Fruit fly (Drosophila melanogaster): ENCODE measurements around the gene atk.

The atk gene

DNA sequence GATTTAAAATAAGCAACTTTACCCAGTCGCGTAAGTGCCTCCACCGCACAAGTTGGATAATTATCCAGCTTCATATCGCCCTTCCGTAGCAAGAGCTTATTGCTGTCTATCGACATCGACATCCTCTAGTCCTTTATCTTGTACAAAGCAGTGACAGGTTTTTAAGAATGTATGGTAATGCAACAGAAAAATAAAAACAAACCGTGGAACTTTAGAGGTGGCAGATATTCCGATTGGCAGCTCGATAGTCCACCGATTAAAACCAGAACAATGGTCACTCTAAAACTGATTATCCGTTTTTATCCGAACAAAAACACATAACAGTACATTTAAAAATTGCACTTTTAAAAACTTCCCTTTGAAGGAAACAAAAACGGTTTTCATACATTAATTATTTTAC, 37.2 kb downstream of the atk start, which contains the start of gene CG5274 (continued):
- TF ChIP-seq hb (GFP tag; IDR thresholded peaks at IDR 0.05; ENCODE audit: partially characterized antibody), result no peak
- no peak for TF ChIP-seq Fer1 (GFP tag; optimal IDR thresholded peaks at IDR 0.05)
- TF ChIP-seq dpn (GFP tag; optimal IDR thresholded peaks at IDR 0.05), result no peak
- no peak for TF ChIP-seq Dfd (GFP tag; optimal IDR thresholded peaks at IDR 0.05)
- TF ChIP-seq CG9797 (GFP tag; optimal IDR thresholded peaks at IDR 0.05), result peak; percentile 47
- no peak for TF ChIP-seq gro (GFP tag; optimal IDR thresholded peaks at IDR 0.05)
- TF ChIP-seq CG10462 (GFP tag; optimal IDR thresholded peaks at IDR 0.05), result peak; percentile 40
- peak; percentile 51 for TF ChIP-seq pzg (GFP tag; optimal IDR thresholded peaks at IDR 0.05)
- no peak for TF ChIP-seq pum (GFP tag; optimal IDR thresholded peaks at IDR 0.05)
- peak; percentile 60; the same call in 1 of the 2 replicates for TF ChIP-seq CG13287 (GFP tag; IDR thresholded peaks at IDR 0.05; ENCODE audit: partially characterized antibody)
- 0 out of 4 replicates have a peak, but pooled peaks have one; percentile 41 for TF ChIP-seq chinmo (GFP tag; IDR thresholded peaks at IDR 0.05; ENCODE audit: partially characterized antibody)
- peak; percentile 33 for TF ChIP-seq nerfin-1 (tag; optimal IDR thresholded peaks at IDR 0.05)
- peak; percentile 62 for TF ChIP-seq CG34224 (GFP tag; IDR thresholded peaks at IDR 0.05; ENCODE audit: partially characterized antibody)
- TF ChIP-seq MBD-R2 (GFP tag; IDR thresholded peaks at IDR 0.05), result peak; percentile 66
- 0 out of 2 replicates have a peak, but pooled peaks have one; percentile 26 for TF ChIP-seq sna (GFP tag; IDR thresholded peaks at IDR 0.05; ENCODE audit: partially characterized antibody)
- peak; percentile 52; the same call in 1 of the 2 replicates for TF ChIP-seq bbx (GFP tag; IDR thresholded peaks at IDR 0.05; ENCODE audit: partially characterized antibody)

DNA sequence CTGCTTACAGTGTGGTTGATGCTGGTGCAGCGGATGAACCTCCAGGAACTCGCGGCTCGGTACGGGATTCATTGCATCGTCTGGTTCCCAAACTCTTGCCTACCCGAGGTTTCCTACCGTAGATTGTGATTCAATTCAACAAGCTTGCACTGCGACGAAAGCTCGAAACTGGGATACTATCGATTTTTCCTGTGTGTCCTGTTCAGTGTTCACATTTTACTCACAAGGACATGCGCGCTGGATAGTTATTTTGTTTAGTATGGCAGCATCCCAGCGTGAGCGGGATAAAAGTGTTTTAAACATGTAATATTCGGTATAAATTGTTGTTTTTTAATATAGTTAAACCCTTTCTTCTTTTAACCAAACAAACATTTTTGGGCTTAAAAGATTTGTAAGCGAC, 38.8 kb downstream of the atk start, which contains the start of gene CG5282:
TSS of gene CG5282 (minus strand) at position 184 of the 400 bp plus-strand sequence.
- TF ChIP-seq MBD-R2 (GFP tag; IDR thresholded peaks at IDR 0.05) (peak; percentile 50; the same call in 1 of the 2 replicates), CG8388 (GFP tag; optimal IDR thresholded peaks at IDR 0.05) (no peak), CG13296 (GFP tag; optimal IDR thresholded peaks at IDR 0.05) (no peak), Sry-δ (GFP tag; optimal IDR thresholded peaks at IDR 0.05) (no peak), dati (GFP tag; IDR thresholded peaks at IDR 0.05) (no peak), NC2β (GFP tag; optimal IDR thresholded peaks at IDR 0.05) (no peak), Fer2 (tag; optimal IDR thresholded peaks at IDR 0.05) (no peak), tin (GFP tag; optimal IDR thresholded peaks at IDR 0.05) (no peak), CG8765 (GFP tag; IDR thresholded peaks at IDR 0.05) (no peak), ewg (GFP tag; optimal IDR thresholded peaks at IDR 0.05) (peak; percentile 90), wdn (GFP tag; IDR thresholded peaks at IDR 0.05) (no peak), onecut (GFP tag; IDR thresholded peaks at IDR 0.05) (peak; percentile 95), CG6272 (GFP tag; IDR thresholded peaks at IDR 0.05) (no peak), CG14710 (tag; optimal IDR thresholded peaks at IDR 0.05) (no peak), gt (GFP tag; IDR thresholded peaks at IDR 0.05) (no peak), CG9437 (GFP tag; optimal IDR thresholded peaks at IDR 0.05) (no peak)

DNA sequence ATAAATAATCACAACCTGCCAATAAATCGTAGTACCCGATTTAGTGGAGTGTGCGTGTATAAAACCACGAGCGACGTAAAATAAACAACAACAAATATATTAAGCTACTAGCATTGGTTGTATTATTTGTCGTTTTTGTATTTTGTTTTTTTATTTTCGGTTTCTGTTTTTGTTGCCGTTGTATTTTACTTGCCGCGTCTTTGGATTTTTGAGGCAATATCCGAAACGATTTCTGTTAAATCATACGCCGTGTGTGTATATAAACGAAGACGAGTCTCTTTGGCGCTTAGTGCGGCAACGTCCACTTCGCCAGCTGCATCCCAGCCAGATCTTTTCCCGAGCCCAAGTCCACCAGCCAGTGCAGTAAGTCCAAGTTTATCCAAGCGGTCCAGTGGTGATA, 51.4 kb downstream of the atk start, which contains the start of gene zye:
TSS of gene zye (plus strand) at position 301 of the 400 bp plus-strand sequence.
- TF ChIP-seq HmgZ (tag; optimal IDR thresholded peaks at IDR 0.05) (no peak), sr (GFP tag; IDR thresholded peaks at IDR 0.05) (no peak), org-1 (GFP tag; optimal IDR thresholded peaks at IDR 0.05) (no peak), stwl (tag; optimal IDR thresholded peaks at IDR 0.05) (no peak), BEAF-32 (GFP tag; optimal IDR thresholded peaks at IDR 0.05) (no peak), CG11456 (GFP tag; IDR thresholded peaks at IDR 0.05) (no peak), sima (GFP tag; optimal IDR thresholded peaks at IDR 0.05) (no peak), vnd (GFP tag; IDR thresholded peaks at IDR 0.05; ENCODE audit: partially characterized antibody) (no peak), CG9215 (GFP tag; IDR thresholded peaks at IDR 0.05) (no peak), CG6272 (GFP tag; IDR thresholded peaks at IDR 0.05) (no peak), br (optimal IDR thresholded peaks at IDR 0.05) (no peak), dati (GFP tag; IDR thresholded peaks at IDR 0.05) (no peak), maf-S (GFP tag; optimal IDR thresholded peaks at IDR 0.05) (no peak), zen2 (GFP tag; IDR thresholded peaks at IDR 0.05; ENCODE audit: partially characterized antibody) (no peak), insv (GFP tag; optimal IDR thresholded peaks at IDR 0.05) (no peak)
